Worm (Caenorhabditis elegans) whole organism, mixed stage, embryonic: ENCODE measurements around the gene K09A11.1.

Experiments
- M03D4.4 ChIP-seq: sonication (generic microtip); optimal IDR thresholded peaks from 2 replicates; lab custom pipeline; 2017; ENCODE audit warnings: mild to moderate bottlenecking, missing genetic modification characterization, missing compliant biosample characterization
- blmp-1 ChIP-seq: fragments of 150-350 bp; optimal IDR thresholded peaks from 2 replicates; lab custom pipeline; 2014; ENCODE audit warnings: missing biosample characterization, missing genetic modification characterization
- ceh-39 ChIP-seq: fragments of 150-350 bp; optimal IDR thresholded peaks from 2 replicates; lab custom pipeline; 2014; ENCODE audit warnings: missing biosample characterization, missing genetic modification characterization
- ceh-43 ChIP-seq: fragments of 200-800 bp; sonication (Bioruptor generic); optimal IDR thresholded peaks from 2 replicates; lab custom pipeline; 2018; ENCODE audit warnings: mild to moderate bottlenecking, missing genetic modification characterization, moderate library complexity, missing compliant biosample characterization
- ceh-83 ChIP-seq: fragments of 200-800 bp; sonication (Bioruptor generic); optimal IDR thresholded peaks from 2 replicates; lab custom pipeline; 2018; ENCODE audit warnings: mild to moderate bottlenecking, missing genetic modification characterization, missing compliant biosample characterization
- ces-1 ChIP-seq: fragments of 150-350 bp; optimal IDR thresholded peaks from 2 replicates; lab custom pipeline; 2014; ENCODE audit warnings: missing biosample characterization, missing genetic modification reagents, missing genetic modification characterization
- cnd-1 ChIP-seq: fragments of 200-800 bp; sonication (Bioruptor generic); optimal IDR thresholded peaks from 2 replicates; lab custom pipeline; 2018; ENCODE audit warnings: mild to moderate bottlenecking, missing genetic modification characterization, missing compliant biosample characterization
- drap-1 ChIP-seq: fragments of 200-800 bp; sonication (Bioruptor generic); optimal IDR thresholded peaks from 3 replicates; lab custom pipeline; 2018; ENCODE audit warnings: mild to moderate bottlenecking, missing genetic modification characterization, missing compliant biosample characterization
- elt-1 ChIP-seq: sonication (generic microtip); optimal IDR thresholded peaks from 2 replicates; lab custom pipeline; 2017; ENCODE audit warnings: missing genetic modification characterization, mild to moderate bottlenecking, missing compliant biosample characterization, antibody characterized with exemption, moderate library complexity, borderline replicate concordance; ENCODE audit not compliant: insufficient read depth
- elt-3 ChIP-seq: fragments of 150-350 bp; optimal IDR thresholded peaks from 2 replicates; lab custom pipeline; 2014; ENCODE audit warnings: missing biosample characterization, missing genetic modification characterization
- flh-1 ChIP-seq: fragments of 200-800 bp; sonication (Bioruptor generic); optimal IDR thresholded peaks from 2 replicates; lab custom pipeline; 2018; ENCODE audit warnings: mild to moderate bottlenecking, missing genetic modification characterization, moderate library complexity, missing compliant biosample characterization
- ham-2 ChIP-seq: fragments of 200-800 bp; sonication (Bioruptor generic); optimal IDR thresholded peaks from 2 replicates; lab custom pipeline; 2018; ENCODE audit warnings: mild to moderate bottlenecking, missing genetic modification characterization, missing compliant biosample characterization
- hlh-1 ChIP-seq: fragments of 150-350 bp; optimal IDR thresholded peaks from 2 replicates; lab custom pipeline; 2014; ENCODE audit warnings: missing biosample characterization, missing genetic modification reagents, missing genetic modification characterization
- lin-32 ChIP-seq: fragments of 200-800 bp; sonication (Bioruptor generic); optimal IDR thresholded peaks from 2 replicates; lab custom pipeline; 2018; ENCODE audit warnings: mild to moderate bottlenecking, missing genetic modification characterization, missing compliant biosample characterization
- lsy-2 ChIP-seq: fragments of 150-350 bp; optimal IDR thresholded peaks from 2 replicates; lab custom pipeline; 2014; ENCODE audit warnings: missing biosample characterization, missing genetic modification characterization
- mab-5 ChIP-seq: fragments of 150-350 bp; optimal IDR thresholded peaks from 2 replicates; lab custom pipeline; 2014; ENCODE audit warnings: missing biosample characterization, missing genetic modification characterization
- mep-1 ChIP-seq: fragments of 150-350 bp; optimal IDR thresholded peaks from 2 replicates; lab custom pipeline; 2017; ENCODE audit warnings: missing biosample characterization, missing genetic modification reagents, missing genetic modification characterization, inconsistent platforms
- mls-2 ChIP-seq: sonication (generic microtip); optimal IDR thresholded peaks from 2 replicates; lab custom pipeline; 2016; ENCODE audit warnings: mild to moderate bottlenecking, missing genetic modification characterization, moderate library complexity, missing compliant biosample characterization
- nhr-2 ChIP-seq: fragments of 150-350 bp; optimal IDR thresholded peaks from 2 replicates; lab custom pipeline; 2014; ENCODE audit warnings: missing biosample characterization, missing genetic modification characterization
- nhr-237 ChIP-seq: fragments of 150-350 bp; optimal IDR thresholded peaks from 2 replicates; lab custom pipeline; 2014; ENCODE audit warnings: missing biosample characterization, missing genetic modification characterization
- nhr-76 ChIP-seq: sonication (generic microtip); optimal IDR thresholded peaks from 2 replicates; lab custom pipeline; 2017; ENCODE audit warnings: missing biosample characterization, missing genetic modification characterization
- pha-4 ChIP-seq: fragments of 150-350 bp; optimal IDR thresholded peaks from 2 replicates; lab custom pipeline; 2018; ENCODE audit warnings: missing biosample characterization, missing genetic modification reagents, missing genetic modification characterization
- sem-2 ChIP-seq: fragments of 200-800 bp; sonication (Bioruptor generic); optimal IDR thresholded peaks from 2 replicates; lab custom pipeline; 2018; ENCODE audit warnings: mild to moderate bottlenecking, missing genetic modification characterization, missing compliant biosample characterization
- snpc-4 ChIP-seq: fragments of 150-350 bp; optimal IDR thresholded peaks from 2 replicates; lab custom pipeline; 2014; ENCODE audit warnings: missing biosample characterization, missing genetic modification characterization
- sptf-1 ChIP-seq: sonication (generic microtip); optimal IDR thresholded peaks from 2 replicates; lab custom pipeline; 2017; ENCODE audit warnings: mild to moderate bottlenecking, missing genetic modification characterization, moderate library complexity, missing compliant biosample characterization
- tbx-8 ChIP-seq: fragments of 200-800 bp; sonication (Bioruptor generic); optimal IDR thresholded peaks from 2 replicates; lab custom pipeline; 2018; ENCODE audit warnings: mild to moderate bottlenecking, missing genetic modification characterization, moderate library complexity, missing compliant biosample characterization
- unc-120 ChIP-seq: sonication (generic microtip); optimal IDR thresholded peaks from 2 replicates; lab custom pipeline; 2017; ENCODE audit warnings: missing genetic modification characterization, missing compliant biosample characterization; ENCODE audit not compliant: poor library complexity, severe bottlenecking
- unc-39 ChIP-seq: fragments of 150-350 bp; optimal IDR thresholded peaks from 2 replicates; lab custom pipeline; 2014; ENCODE audit warnings: missing biosample characterization, missing genetic modification characterization
- unc-62 ChIP-seq: fragments of 150-350 bp; optimal IDR thresholded peaks from 2 replicates; lab custom pipeline; 2014; ENCODE audit warnings: missing biosample characterization, missing genetic modification reagents, missing genetic modification characterization
- ztf-11 ChIP-seq: fragments of 150-350 bp; optimal IDR thresholded peaks from 2 replicates; lab custom pipeline; 2014; ENCODE audit warnings: missing biosample characterization, missing genetic modification characterization

The K09A11.1 gene

DNA sequence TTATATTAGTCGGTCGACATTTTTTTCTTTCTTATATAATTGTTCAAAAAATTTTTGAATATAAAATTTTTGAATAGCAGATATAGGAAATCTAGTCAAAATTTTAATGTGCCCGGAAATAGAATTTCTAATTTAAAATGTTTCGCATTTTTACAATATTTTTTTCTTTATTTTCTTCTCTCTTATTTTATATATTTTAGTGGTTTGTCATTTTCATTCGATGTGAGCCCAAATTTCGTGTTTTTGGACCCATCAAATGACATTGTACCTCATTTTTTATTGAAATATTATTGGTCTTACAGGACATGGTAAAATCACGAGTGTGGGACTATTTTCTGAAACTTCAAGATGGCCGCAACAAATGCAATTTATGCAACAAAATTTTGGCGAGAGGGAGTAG is at the start of gene K09A11.1:
Gene K09A11.1 (plus strand): TSS at position 301 of the 400 bp plus-strand sequence.
- no peak for TF ChIP-seq lsy-2 (tag; lab: Kevin White, UChicago)
- no peak for TF ChIP-seq flh-1
- no peak for TF ChIP-seq snpc-4
- TF ChIP-seq cnd-1 (tag; lab: Kevin White, UChicago) = no peak
- TF ChIP-seq unc-39 (tag; lab: Kevin White, UChicago) = no peak
- TF ChIP-seq elt-3 (tag; lab: Kevin White, UChicago) = no peak
- TF ChIP-seq ztf-11 = no peak
- no peak for TF ChIP-seq unc-120
- TF ChIP-seq, all 35 proteins: peak for 0

DNA sequence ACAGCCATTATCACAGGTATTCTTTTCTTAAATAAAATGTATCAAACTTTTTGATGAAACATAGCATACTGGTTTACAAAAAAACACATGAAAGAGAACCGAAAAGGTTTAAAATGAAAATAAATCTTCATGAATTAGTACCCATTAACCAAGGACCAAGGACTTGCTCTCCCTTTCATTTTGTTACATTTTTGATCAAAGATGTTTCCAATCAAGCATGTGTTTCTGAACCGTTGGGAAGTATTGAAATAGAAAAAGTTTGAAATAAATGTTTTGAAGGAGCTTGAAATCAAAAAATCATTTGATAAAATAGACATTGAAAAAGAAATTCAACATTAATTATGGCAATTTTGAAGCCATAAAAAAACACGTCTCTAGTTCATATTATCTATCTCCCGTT is 49.8 kb upstream of the K09A11.1 start:
- TF ChIP-seq pha-4 (tag; lab: Kevin White, UChicago) = no peak
- TF ChIP-seq unc-120 = no peak
- no peak for TF ChIP-seq mls-2
- TF ChIP-seq ham-2 = no peak
- no peak for TF ChIP-seq drap-1 (GFP tag; lab: Kevin White, UChicago)
- TF ChIP-seq ceh-83 (GFP tag; lab: Kevin White, UChicago) = no peak
- TF ChIP-seq mab-5 (tag; lab: Kevin White, UChicago) = no peak
- no peak for TF ChIP-seq unc-39 (tag; lab: Kevin White, UChicago)
- TF ChIP-seq nhr-237 (tag; lab: Kevin White, UChicago) = no peak
- no peak for TF ChIP-seq snpc-4
- no peak for TF ChIP-seq ztf-11
- TF ChIP-seq sptf-1 (tag; lab: Kevin White, UChicago) = no peak
- no peak for TF ChIP-seq ces-1 (GFP tag; lab: Kevin White, UChicago)
- no peak for TF ChIP-seq lsy-2 (tag; lab: Kevin White, UChicago)
- no peak for TF ChIP-seq blmp-1 (tag; lab: Kevin White, UChicago)

DNA sequence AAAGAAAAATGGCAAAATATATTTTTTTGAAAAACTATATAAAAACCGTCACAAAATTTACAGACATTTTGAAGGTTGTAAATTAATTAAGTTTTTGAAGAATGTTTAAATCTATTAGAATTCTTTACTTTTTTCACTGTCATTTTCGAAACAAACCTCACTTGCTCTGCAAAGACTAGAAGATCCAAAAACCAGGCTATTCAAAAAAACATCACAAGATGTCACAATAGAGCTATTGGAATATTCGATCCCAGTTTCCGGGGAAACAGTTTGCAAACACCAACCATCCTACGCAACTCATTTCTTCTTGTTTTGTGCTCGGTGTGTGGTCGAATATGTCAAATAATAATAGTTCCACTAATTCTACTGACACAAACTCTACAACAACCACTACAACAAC is 45.5 kb upstream of the K09A11.1 start, which contains the start of gene R12H7.4:
Gene R12H7.4 (plus strand): TSS at position 301 of the 400 bp plus-strand sequence.
- no peak for TF ChIP-seq sptf-1 (tag; lab: Kevin White, UChicago)
- TF ChIP-seq M03D4.4 (tag; lab: Kevin White, UChicago) = no peak
- TF ChIP-seq, all 35 proteins: peak for 0

DNA sequence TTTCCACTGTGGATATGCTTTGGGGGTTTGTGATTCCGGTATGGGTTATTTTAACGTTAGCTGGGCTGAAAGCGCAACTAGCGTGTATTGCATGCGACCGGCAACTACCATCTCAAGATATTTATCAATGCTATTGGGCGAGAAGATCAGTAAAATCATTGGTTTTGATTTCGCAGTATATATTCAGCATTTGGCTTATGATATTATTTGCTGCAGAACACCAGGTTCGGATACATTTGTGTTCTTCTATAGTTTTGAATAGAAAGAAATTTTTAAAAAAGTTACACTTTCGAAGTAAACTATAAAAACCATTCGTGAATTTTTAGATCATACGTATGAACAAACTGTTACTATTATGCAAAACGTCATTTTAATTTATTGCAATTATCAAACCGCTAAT is 44.4 kb upstream of the K09A11.1 start:
- TF ChIP-seq ceh-83 (GFP tag; lab: Kevin White, UChicago) (no peak), tbx-8 (GFP tag; lab: Kevin White, UChicago) (no peak), nhr-76 (no peak), hlh-1 (no peak), M03D4.4 (tag; lab: Kevin White, UChicago) (no peak), elt-3 (tag; lab: Kevin White, UChicago) (no peak), ceh-43 (GFP tag; lab: Kevin White, UChicago) (no peak), mls-2 (no peak), ceh-39 (tag; lab: Kevin White, UChicago) (no peak), elt-1 (tag; lab: Kevin White, UChicago) (no peak), unc-62 (no peak), sem-2 (GFP tag; lab: Kevin White, UChicago) (no peak), unc-39 (tag; lab: Kevin White, UChicago) (no peak), ces-1 (GFP tag; lab: Kevin White, UChicago) (no peak), sptf-1 (tag; lab: Kevin White, UChicago) (no peak)
- TF ChIP-seq, all 35 proteins: peak for 0

DNA sequence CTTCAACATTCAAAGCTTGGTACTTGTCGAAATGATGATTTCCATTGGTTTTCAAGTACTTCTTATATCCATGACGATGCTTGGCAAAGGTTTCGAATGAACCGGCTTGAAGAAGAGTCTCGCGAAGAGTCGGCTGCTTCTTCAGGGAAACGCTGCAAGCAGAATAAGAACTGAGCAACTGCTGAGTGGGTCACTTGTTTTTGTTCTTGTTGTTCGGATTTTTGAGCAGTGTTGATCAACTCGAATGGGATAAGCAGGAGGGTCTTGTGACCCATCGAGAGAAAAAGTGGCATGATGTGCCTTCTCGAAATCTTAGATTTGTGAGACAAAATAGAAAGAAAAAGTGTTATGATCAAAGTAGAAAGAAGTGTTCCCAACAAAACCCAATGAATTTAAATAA is 41.7 kb upstream of the K09A11.1 start:
- no peak for TF ChIP-seq drap-1 (GFP tag; lab: Kevin White, UChicago)
- TF ChIP-seq nhr-237 (tag; lab: Kevin White, UChicago) = no peak
- TF ChIP-seq hlh-1 = peak; percentile 4
- no peak for TF ChIP-seq nhr-76
- no peak for TF ChIP-seq blmp-1 (tag; lab: Kevin White, UChicago)

DNA sequence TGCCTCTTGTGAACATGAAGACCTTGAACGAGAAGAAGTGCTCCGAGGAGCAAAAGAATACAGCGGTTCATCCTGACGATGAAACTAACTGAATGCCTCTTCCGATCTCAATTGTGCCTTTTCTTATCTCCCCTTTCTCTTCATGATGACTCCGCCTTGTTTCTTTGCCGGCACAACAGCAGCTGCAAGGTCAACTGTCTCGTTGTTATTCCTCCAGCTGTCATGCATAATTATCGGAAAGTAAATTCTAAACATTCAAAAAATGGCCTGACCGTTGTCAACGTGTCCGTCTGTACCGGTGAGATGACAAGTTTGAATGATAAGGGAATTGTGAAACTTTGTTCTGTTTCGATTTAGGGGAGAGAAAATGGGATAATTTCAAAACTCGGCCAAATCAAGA is 40.9 kb upstream of the K09A11.1 start, which contains the start of gene asp-4:
Gene asp-4 (minus strand): TSS at position 106 of the 400 bp plus-strand sequence.
- TF ChIP-seq mep-1 (tag; lab: Kevin White, UChicago) (peak; percentile 37), nhr-2 (tag; lab: Kevin White, UChicago) (peak; percentile 14), mls-2 (no peak), tbx-8 (GFP tag; lab: Kevin White, UChicago) (no peak), cnd-1 (tag; lab: Kevin White, UChicago) (peak; percentile 84), lin-32 (GFP tag; lab: Kevin White, UChicago) (peak; percentile 80), hlh-1 (peak; percentile 51)
